Worm (Caenorhabditis elegans): ENCODE measurements around the gene K02D10.1.
A peak's percentile ranks its signal among the peaks of the same experiment; 100 is the strongest.

ce11 chrIII:8772428-8773027 is 3.2 kb downstream of the K02D10.1 start:
- no peak for TF ChIP-seq snpc-4 (GFP tag; optimal IDR thresholded peaks at IDR 0.05)
- no peak for TF ChIP-seq snpc-4 (tag; optimal IDR thresholded peaks at IDR 0.05)
- no peak for TF ChIP-seq F49E8.2 (tag; optimal IDR thresholded peaks at IDR 0.05; ENCODE audit: insufficient read depth)
- TF ChIP-seq nhr-27 (tag; optimal IDR thresholded peaks at IDR 0.05): no peak
- TF ChIP-seq hlh-26 (GFP tag; conservative IDR thresholded peaks at IDR 0.05): no peak
- TF ChIP-seq F22D6.2 (tag; optimal IDR thresholded peaks at IDR 0.05): no peak
- TF ChIP-seq F23B12.7 (tag; optimal IDR thresholded peaks at IDR 0.05; ENCODE audit: insufficient read depth): no peak
- TF ChIP-seq bed-2 (GFP tag; IDR thresholded peaks at IDR 0.05): no peak
- TF ChIP-seq nhr-80 (tag; optimal IDR thresholded peaks at IDR 0.05): peak; percentile 57
- no peak for TF ChIP-seq ceh-58 (GFP tag; IDR thresholded peaks at IDR 0.05)
- no peak for TF ChIP-seq madf-10 (tag; optimal IDR thresholded peaks at IDR 0.05)
- TF ChIP-seq ZK185.1 (tag; optimal IDR thresholded peaks at IDR 0.05; ENCODE audit: poor library complexity, severe bottlenecking): no peak
- no peak for TF ChIP-seq dpff-1 (tag; optimal IDR thresholded peaks at IDR 0.05)
- no peak for TF ChIP-seq lsl-1 (GFP tag; optimal IDR thresholded peaks at IDR 0.05)
- no peak for TF ChIP-seq xnd-1 (tag; optimal IDR thresholded peaks at IDR 0.05)

Data from whole organism, young adult.